Fruit fly (Drosophila melanogaster) whole organism, embryonic: Measurements from ENCODE around the gene CG14537.

Experiments used
- Atf6 ChIP-seq: fragments of 200-800 bp; sonication (Bioruptor generic); IDR thresholded peaks from 2 replicates; pipeline ENCODE4 v1.3.6; 2022; ENCODE audit warnings: missing biosample characterization, missing genetic modification characterization
- Bgb ChIP-seq: fragments of 200-800 bp; sonication (Bioruptor generic); IDR thresholded peaks from 2 replicates; pipeline ENCODE4 v1.3.6; 2022; ENCODE audit warnings: missing biosample characterization, missing genetic modification characterization; ENCODE audit not compliant: partially characterized antibody
- CG10274 ChIP-seq: fragments of 200-800 bp; sonication (Bioruptor generic); optimal IDR thresholded peaks from 3 replicates; lab custom pipeline; 2017; ENCODE audit warnings: missing biosample characterization, mild to moderate bottlenecking, missing genetic modification characterization
- CG11085 ChIP-seq: fragments of 200-800 bp; sonication (Bioruptor generic); IDR thresholded peaks from 2 replicates; pipeline ENCODE4 v1.3.6; 2022; ENCODE audit warnings: missing biosample characterization, missing genetic modification characterization
- CG11560 ChIP-seq: fragments of 200-800 bp; sonication (Bioruptor generic); IDR thresholded peaks from 3 replicates; pipeline ENCODE4 v1.3.6; 2022; ENCODE audit warnings: missing biosample characterization, missing genetic modification characterization
- CG12942 ChIP-seq: fragments of 200-800 bp; sonication (Bioruptor generic); optimal IDR thresholded peaks from 3 replicates; lab custom pipeline; 2016; ENCODE audit warnings: missing biosample characterization, missing genetic modification characterization
- CG13296 ChIP-seq: fragments of 200-800 bp; sonication (Bioruptor generic); optimal IDR thresholded peaks from 3 replicates; lab custom pipeline; 2018; ENCODE audit warnings: missing biosample characterization, mild to moderate bottlenecking, missing genetic modification characterization
- CG14014 ChIP-seq: fragments of 200-800 bp; sonication (Bioruptor generic); IDR thresholded peaks from 2 replicates; pipeline ENCODE4 v1.3.6; 2022; ENCODE audit warnings: missing biosample characterization, missing genetic modification characterization
- CG14965 ChIP-seq: fragments of 200-800 bp; sonication (Bioruptor generic); optimal IDR thresholded peaks from 2 replicates; lab custom pipeline; 2016; ENCODE audit warnings: missing biosample characterization, missing genetic modification characterization, borderline replicate concordance
- CG15269 ChIP-seq: fragments of 200-800 bp; sonication (Bioruptor generic); optimal IDR thresholded peaks from 2 replicates; lab custom pipeline; 2018; ENCODE audit warnings: missing biosample characterization, mild to moderate bottlenecking, missing genetic modification characterization, moderate library complexity
- CG15514 ChIP-seq: fragments of 200-800 bp; sonication (Bioruptor generic); optimal IDR thresholded peaks from 3 replicates; lab custom pipeline; 2017; ENCODE audit warnings: missing biosample characterization, missing genetic modification characterization, mild to moderate bottlenecking, moderate library complexity, missing genetic modification reagents
- CG17912 ChIP-seq: fragments of 200-800 bp; sonication (Bioruptor generic); optimal IDR thresholded peaks from 2 replicates; lab custom pipeline; 2018; ENCODE audit warnings: missing biosample characterization, mild to moderate bottlenecking, missing genetic modification characterization
- CG31388 ChIP-seq: fragments of 200-800 bp; sonication (Bioruptor generic); optimal IDR thresholded peaks from 2 replicates; lab custom pipeline; 2016; ENCODE audit warnings: missing biosample characterization, missing genetic modification characterization
- CG34422 ChIP-seq: fragments of 200-800 bp; sonication (Bioruptor generic); IDR thresholded peaks from 3 replicates; pipeline ENCODE4 v1.3.6; 2022; ENCODE audit warnings: missing biosample characterization, missing genetic modification characterization
- CG3847 ChIP-seq: fragments of 200-800 bp; sonication (Bioruptor generic); IDR thresholded peaks from 2 replicates; pipeline ENCODE4 v1.3.6; 2022; ENCODE audit warnings: missing biosample characterization, missing genetic modification characterization
- CG6765 ChIP-seq: fragments of 200-800 bp; sonication (Bioruptor generic); optimal IDR thresholded peaks from 3 replicates; lab custom pipeline; 2017; ENCODE audit warnings: missing biosample characterization, mild to moderate bottlenecking, missing genetic modification characterization
- CG6791 ChIP-seq: fragments of 200-800 bp; sonication (Bioruptor generic); IDR thresholded peaks from 3 replicates; pipeline ENCODE4 v1.3.6; 2022; ENCODE audit warnings: missing biosample characterization, missing genetic modification characterization; ENCODE audit not compliant: partially characterized antibody
- CG7786 ChIP-seq: fragments of 200-800 bp; sonication (Bioruptor generic); optimal IDR thresholded peaks from 2 replicates; lab custom pipeline; 2016; ENCODE audit warnings: missing biosample characterization, missing genetic modification characterization
- CG8089 ChIP-seq: fragments of 200-800 bp; sonication (Bioruptor generic); optimal IDR thresholded peaks from 3 replicates; lab custom pipeline; 2016; ENCODE audit warnings: missing biosample characterization, missing genetic modification characterization
- CG9437 ChIP-seq: fragments of 200-800 bp; sonication (Bioruptor generic); optimal IDR thresholded peaks from 2 replicates; lab custom pipeline; 2018; ENCODE audit warnings: missing biosample characterization, mild to moderate bottlenecking, missing genetic modification characterization
- CG9932 ChIP-seq: fragments of 200-800 bp; sonication (Bioruptor generic); IDR thresholded peaks from 2 replicates; pipeline ENCODE4 v1.3.6; 2022; ENCODE audit warnings: missing biosample characterization, missing genetic modification characterization
- Dfd ChIP-seq, 2 experiments: fragments of >200 bp; optimal IDR thresholded peaks; 2 replicates each; lab custom pipeline; 2017; ENCODE audit warnings: missing biosample characterization in 2 of 2, missing genetic modification characterization in 2 of 2
- Doc3 ChIP-seq: fragments of 200-800 bp; sonication (Bioruptor generic); IDR thresholded peaks from 3 replicates; pipeline ENCODE4 v1.3.6; 2022; ENCODE audit warnings: missing biosample characterization, missing genetic modification characterization; ENCODE audit not compliant: partially characterized antibody
- Gsc ChIP-seq: fragments of 200-800 bp; sonication (Bioruptor generic); IDR thresholded peaks from 2 replicates; pipeline ENCODE4 v1.3.6; 2022; ENCODE audit warnings: missing biosample characterization, missing genetic modification characterization
- Gug ChIP-seq: fragments of 200-800 bp; sonication (Bioruptor generic); IDR thresholded peaks from 4 replicates; pipeline ENCODE4 v1.3.6; 2022; ENCODE audit warnings: missing biosample characterization, missing genetic modification characterization
- H2.0 ChIP-seq: fragments of 200-800 bp; sonication (Bioruptor generic); IDR thresholded peaks from 2 replicates; pipeline ENCODE4 v1.3.6; 2022; ENCODE audit warnings: missing biosample characterization, missing genetic modification characterization
- HLHmδ ChIP-seq: fragments of 200-800 bp; sonication (Bioruptor generic); optimal IDR thresholded peaks from 2 replicates; lab custom pipeline; 2018; ENCODE audit warnings: missing biosample characterization, mild to moderate bottlenecking, missing genetic modification characterization, moderate library complexity
- Hr78 ChIP-seq, 2 experiments: fragments of 200-800 bp in 1 of 2; fragments of >200 bp in 1 of 2; sonication (Bioruptor generic) in 1 of 2; optimal IDR thresholded peaks; 2 replicates each; lab custom pipeline; 2017 to 2019; ENCODE audit warnings: missing biosample characterization in 2 of 2, missing genetic modification characterization in 2 of 2, mild to moderate bottlenecking in 1 of 2, moderate library complexity in 1 of 2
- Kr ChIP-seq: fragments of 200-800 bp; sonication (Bioruptor generic); optimal IDR thresholded peaks from 2 replicates; lab custom pipeline; 2017; ENCODE audit warnings: missing biosample characterization, mild to moderate bottlenecking, missing genetic modification characterization
- Lpt ChIP-seq: fragments of >200 bp; optimal IDR thresholded peaks from 2 replicates; lab custom pipeline; 2018; ENCODE audit warnings: missing biosample characterization, missing genetic modification characterization
- Ravus ChIP-seq: fragments of 200-800 bp; sonication (Bioruptor generic); IDR thresholded peaks from 2 replicates; pipeline ENCODE4 v1.3.6; 2022; ENCODE audit warnings: missing biosample characterization, missing genetic modification characterization
- Rx ChIP-seq: fragments of 200-800 bp; sonication (Bioruptor generic); IDR thresholded peaks from 2 replicates; pipeline ENCODE4 v1.3.6; 2022; ENCODE audit warnings: missing biosample characterization, missing genetic modification characterization
- Sox102F ChIP-seq: fragments of 200-800 bp; sonication (Bioruptor generic); optimal IDR thresholded peaks from 2 replicates; lab custom pipeline; 2018; ENCODE audit warnings: missing biosample characterization, mild to moderate bottlenecking, missing genetic modification characterization, moderate library complexity
- Sry-δ ChIP-seq: fragments of 200-800 bp; sonication (Bioruptor generic); optimal IDR thresholded peaks from 2 replicates; lab custom pipeline; 2016; ENCODE audit warnings: missing biosample characterization, missing genetic modification characterization
- az2 ChIP-seq: fragments of 200-800 bp; sonication (Bioruptor generic); optimal IDR thresholded peaks from 3 replicates; lab custom pipeline; 2016; ENCODE audit warnings: missing biosample characterization, missing genetic modification characterization
- bbx ChIP-seq: fragments of 200-800 bp; sonication (Bioruptor generic); IDR thresholded peaks from 2 replicates; pipeline ENCODE4 v1.3.6; 2022; ENCODE audit warnings: missing biosample characterization, missing genetic modification characterization; ENCODE audit not compliant: partially characterized antibody
- bigmax ChIP-seq: fragments of 200-800 bp; sonication (Bioruptor generic); optimal IDR thresholded peaks from 2 replicates; lab custom pipeline; 2018; ENCODE audit warnings: missing biosample characterization, mild to moderate bottlenecking, missing genetic modification characterization
- her ChIP-seq: fragments of 200-800 bp; sonication (Bioruptor generic); optimal IDR thresholded peaks from 2 replicates; lab custom pipeline; 2016; ENCODE audit warnings: missing biosample characterization, missing genetic modification characterization
- hkb ChIP-seq, 2 experiments: fragments of 200-800 bp in 1 of 2; fragments of >200 bp in 1 of 2; sonication (Bioruptor generic) in 1 of 2; IDR thresholded peaks in 1 of 2; optimal IDR thresholded peaks in 1 of 2; 2 replicates each; pipeline versions ENCODE4 v1.3.6 to Lab custom; 2017 to 2022; ENCODE audit warnings: missing biosample characterization in 1 of 2, missing genetic modification characterization in 1 of 2
- jing ChIP-seq: fragments of 200-800 bp; sonication (Bioruptor generic); optimal IDR thresholded peaks from 2 replicates; lab custom pipeline; 2018; ENCODE audit warnings: missing biosample characterization, mild to moderate bottlenecking, missing genetic modification characterization
- mirr ChIP-seq: fragments of 200-800 bp; sonication (Bioruptor generic); optimal IDR thresholded peaks from 3 replicates; lab custom pipeline; 2018; ENCODE audit warnings: missing biosample characterization, mild to moderate bottlenecking, missing genetic modification characterization
- nmo ChIP-seq: fragments of 200-800 bp; sonication (Bioruptor generic); optimal IDR thresholded peaks from 2 replicates; lab custom pipeline; 2018; ENCODE audit warnings: missing biosample characterization, mild to moderate bottlenecking, missing genetic modification characterization, moderate library complexity
- onecut ChIP-seq: fragments of 200-800 bp; sonication (Bioruptor generic); IDR thresholded peaks from 2 replicates; pipeline ENCODE4 v1.3.6; 2022; ENCODE audit warnings: missing biosample characterization, missing genetic modification characterization
- otp ChIP-seq: fragments of 200-800 bp; sonication (Bioruptor generic); IDR thresholded peaks from 3 replicates; pipeline ENCODE4, ENCODE4 v1.3.6; 2022; ENCODE audit warnings: missing biosample characterization, missing genetic modification characterization
- run ChIP-seq: fragments of 200-800 bp; sonication (Bioruptor generic); optimal IDR thresholded peaks from 3 replicates; lab custom pipeline; 2018; ENCODE audit warnings: missing biosample characterization, mild to moderate bottlenecking, missing genetic modification characterization
- salm ChIP-seq: fragments of 200-800 bp; sonication (Bioruptor generic); optimal IDR thresholded peaks from 2 replicates; lab custom pipeline; 2018; ENCODE audit warnings: missing biosample characterization, mild to moderate bottlenecking, missing genetic modification characterization
- sd ChIP-seq: fragments of 200-800 bp; sonication (Bioruptor generic); optimal IDR thresholded peaks from 3 replicates; lab custom pipeline; 2018; ENCODE audit warnings: missing biosample characterization, mild to moderate bottlenecking, missing genetic modification characterization, moderate library complexity
- shn ChIP-seq: fragments of 200-800 bp; sonication (Bioruptor generic); optimal IDR thresholded peaks from 3 replicates; lab custom pipeline; 2016; ENCODE audit warnings: missing biosample characterization, missing genetic modification characterization
- sisA ChIP-seq: fragments of 200-800 bp; sonication (Bioruptor generic); IDR thresholded peaks from 2 replicates; pipeline ENCODE4 v1.3.6; 2022; ENCODE audit warnings: missing biosample characterization, missing genetic modification characterization
- stc ChIP-seq: fragments of 200-800 bp; sonication (Bioruptor generic); IDR thresholded peaks from 2 replicates; pipeline ENCODE4 v1.3.6; 2022; ENCODE audit warnings: missing biosample characterization, missing genetic modification characterization
- zen2 ChIP-seq: fragments of 200-800 bp; sonication (Bioruptor generic); IDR thresholded peaks from 3 replicates; pipeline ENCODE4 v1.3.6; 2022; ENCODE audit warnings: missing biosample characterization, missing genetic modification characterization; ENCODE audit not compliant: partially characterized antibody

CG14537 gene

DNA sequence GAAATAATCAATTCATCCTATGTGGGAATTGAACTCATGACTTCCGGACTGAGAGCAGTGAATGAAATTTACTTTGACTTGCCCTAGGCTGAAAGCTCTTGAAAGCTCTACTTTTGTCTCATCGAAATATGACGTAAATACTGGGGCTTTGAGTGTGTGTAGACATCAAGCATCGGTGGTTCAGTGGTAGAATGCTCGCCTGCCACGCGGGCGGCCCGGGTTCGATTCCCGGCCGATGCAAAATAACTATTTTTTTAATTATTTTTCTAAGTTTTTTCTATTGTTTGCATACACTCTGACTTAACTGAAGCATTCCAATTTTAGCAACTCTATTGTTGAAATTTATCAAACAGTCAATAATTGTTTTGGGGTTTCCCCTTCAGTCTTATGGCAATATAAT lies 32.4 kb downstream of the CG14537 start (continued):
- TF ChIP-seq Sry-δ (GFP tag; lab: Kevin White, UChicago) (no peak), Rx (no peak), Doc3 (GFP tag; lab: Robert Waterston, UW) (peak; percentile 50; the same call in 2 of the 3 replicates), stc (GFP tag; lab: Robert Waterston, UW) (peak; percentile 50; the same call in 1 of the 2 replicates), CG13296 (GFP tag; lab: Kevin White, UChicago) (no peak), az2 (GFP tag; lab: Kevin White, UChicago) (no peak), Atf6 (GFP tag; lab: Robert Waterston, UW) (0 out of 2 replicates have a peak, but pooled peaks have one; percentile 31), onecut (GFP tag; lab: Robert Waterston, UW) (peak; percentile 23; the same call in 1 of the 2 replicates), CG12942 (no peak), CG14014 (no peak), CG6791 (GFP tag; lab: Robert Waterston, UW) (peak; percentile 93), CG17912 (GFP tag; lab: Kevin White, UChicago) (no peak), Dfd (GFP tag; optimal IDR thresholded peaks at IDR 0.05; lab: Kevin White, UChicago) (no peak), CG9932 (no peak), otp (GFP tag; lab: Robert Waterston, UW) (no peak), CG11560 (tag; lab: Robert Waterston, UW) (no peak), CG14965 (GFP tag; lab: Kevin White, UChicago) (no peak), sisA (GFP tag; lab: Robert Waterston, UW) (no peak), CG3847 (GFP tag; lab: Robert Waterston, UW) (no peak), nmo (GFP tag; lab: Kevin White, UChicago) (no peak), Lpt (no peak), salm (no peak), Ravus (GFP tag; lab: Robert Waterston, UW) (no peak), hkb (optimal IDR thresholded peaks at IDR 0.05; lab: Kevin White, UChicago) (no peak), hkb (GFP tag; IDR thresholded peaks at IDR 0.05; lab: Robert Waterston, UW) (peak; percentile 32; the same call in 1 of the 2 replicates), zen2 (peak; percentile 78), Gsc (GFP tag; lab: Robert Waterston, UW) (no peak), sd (tag; lab: Kevin White, UChicago) (no peak), H2.0 (GFP tag; lab: Robert Waterston, UW) (no peak), mirr (GFP tag; lab: Kevin White, UChicago) (no peak), CG34422 (GFP tag; lab: Robert Waterston, UW) (no peak), CG10274 (GFP tag; lab: Kevin White, UChicago) (no peak), bbx (GFP tag; lab: Robert Waterston, UW) (peak; percentile 79), Hr78 (GFP tag; optimal IDR thresholded peaks at IDR 0.05; lab: Kevin White, UChicago) (no peak), CG15514 (GFP tag; lab: Kevin White, UChicago) (no peak), HLHmδ (GFP tag; lab: Kevin White, UChicago) (no peak), CG31388 (no peak), bigmax (GFP tag; lab: Kevin White, UChicago) (no peak), jing (GFP tag; lab: Kevin White, UChicago) (no peak), CG9437 (no peak), CG7786 (GFP tag; lab: Kevin White, UChicago) (no peak), Sox102F (GFP tag; lab: Kevin White, UChicago) (no peak), run (tag; lab: Kevin White, UChicago) (no peak), CG6765 (GFP tag; lab: Kevin White, UChicago) (no peak), CG8089 (GFP tag; lab: Kevin White, UChicago) (no peak), Gug (no peak), CG11085 (GFP tag; lab: Robert Waterston, UW) (no peak), shn (GFP tag; lab: Kevin White, UChicago) (no peak), Kr (GFP tag; lab: Kevin White, UChicago) (no peak), her (GFP tag; lab: Kevin White, UChicago) (no peak), Bgb (GFP tag; lab: Robert Waterston, UW) (peak; percentile 88), CG15269 (no peak)
